Fruit fly (Drosophila melanogaster) whole organism, adult: ENCODE measurements around the gene CG8833.

Experiments used
- CG11617 ChIP-seq: fragments of 200-800 bp; sonication (Bioruptor generic); optimal IDR thresholded peaks from 2 replicates; lab custom pipeline; 2017; ENCODE audit warnings: mild to moderate bottlenecking, missing biosample characterization, missing genetic modification reagents, missing genetic modification characterization
- CG12768 ChIP-seq: fragments of 200-800 bp; sonication (Bioruptor generic); optimal IDR thresholded peaks from 2 replicates; lab custom pipeline; 2017; ENCODE audit warnings: missing biosample characterization, missing genetic modification characterization, mild to moderate bottlenecking, moderate library complexity, missing genetic modification reagents
- CG14711 ChIP-seq: fragments of 200-800 bp; sonication (Bioruptor generic); optimal IDR thresholded peaks from 2 replicates; lab custom pipeline; 2018; ENCODE audit warnings: missing biosample characterization, mild to moderate bottlenecking, missing genetic modification characterization, moderate library complexity
- CG1620 ChIP-seq: fragments of 200-800 bp; sonication (Bioruptor generic); optimal IDR thresholded peaks from 2 replicates; lab custom pipeline; 2016; ENCODE audit warnings: missing biosample characterization, missing genetic modification characterization
- CG33017 ChIP-seq: fragments of 200-800 bp; sonication (Bioruptor generic); optimal IDR thresholded peaks from 2 replicates; lab custom pipeline; 2018; ENCODE audit warnings: missing biosample characterization, mild to moderate bottlenecking, missing genetic modification characterization, moderate library complexity
- CG5204 ChIP-seq: fragments of 200-800 bp; sonication (Bioruptor generic); optimal IDR thresholded peaks from 2 replicates; lab custom pipeline; 2016; ENCODE audit warnings: missing biosample characterization, missing genetic modification characterization
- CG7045 ChIP-seq: fragments of 200-800 bp; sonication (Bioruptor generic); optimal IDR thresholded peaks from 2 replicates; lab custom pipeline; 2017; ENCODE audit warnings: missing biosample characterization, mild to moderate bottlenecking, missing genetic modification characterization
- CG7101 ChIP-seq: fragments of 200-800 bp; sonication (Bioruptor generic); optimal IDR thresholded peaks from 2 replicates; lab custom pipeline; 2018; ENCODE audit warnings: missing biosample characterization, mild to moderate bottlenecking, missing genetic modification characterization, moderate library complexity
- Clk ChIP-seq: fragments of 200-800 bp; sonication (Bioruptor generic); optimal IDR thresholded peaks from 2 replicates; lab custom pipeline; 2017; ENCODE audit warnings: missing biosample characterization, missing genetic modification characterization
- Crg-1 ChIP-seq: fragments of 200-800 bp; sonication (Bioruptor generic); optimal IDR thresholded peaks from 2 replicates; lab custom pipeline; 2016; ENCODE audit warnings: missing biosample characterization, missing genetic modification characterization
- Hr96 ChIP-seq: fragments of 200-800 bp; sonication (Bioruptor generic); optimal IDR thresholded peaks from 2 replicates; lab custom pipeline; 2016; ENCODE audit warnings: missing biosample characterization, missing genetic modification characterization
- Mnt ChIP-seq: fragments of 200-800 bp; sonication (Bioruptor generic); optimal IDR thresholded peaks from 2 replicates; lab custom pipeline; 2016; ENCODE audit warnings: missing biosample characterization, mild to moderate bottlenecking, missing genetic modification characterization
- bab1 ChIP-seq: fragments of 200-800 bp; sonication (Bioruptor generic); optimal IDR thresholded peaks from 3 replicates; lab custom pipeline; 2019; ENCODE audit warnings: missing biosample characterization, mild to moderate bottlenecking, missing genetic modification characterization, moderate library complexity
- cic ChIP-seq: fragments of 200-800 bp; sonication (Bioruptor generic); optimal IDR thresholded peaks from 2 replicates; lab custom pipeline; 2017; ENCODE audit warnings: missing biosample characterization, mild to moderate bottlenecking, missing genetic modification characterization, moderate library complexity
- cnc ChIP-seq, 2 experiments: fragments of >200 bp; optimal IDR thresholded peaks; 2 replicates each; lab custom pipeline; 2017
- kay ChIP-seq: fragments of 200-800 bp; sonication (Bioruptor generic); peaks from one replicate; lab custom pipeline; 2016; ENCODE audit warnings: missing biosample characterization, missing genetic modification characterization, borderline replicate concordance
- ovo ChIP-seq: fragments of 200-800 bp; sonication (Bioruptor generic); optimal IDR thresholded peaks from 2 replicates; lab custom pipeline; 2016; ENCODE audit warnings: missing biosample characterization, missing genetic modification characterization
- pad ChIP-seq: fragments of 200-800 bp; sonication (Bioruptor generic); optimal IDR thresholded peaks from 3 replicates; lab custom pipeline; 2017; ENCODE audit warnings: missing biosample characterization, missing genetic modification characterization, mild to moderate bottlenecking, moderate library complexity, missing genetic modification reagents
- tj ChIP-seq: fragments of 200-800 bp; sonication (Bioruptor generic); optimal IDR thresholded peaks from 3 replicates; lab custom pipeline; 2017; ENCODE audit warnings: missing biosample characterization, mild to moderate bottlenecking, missing genetic modification characterization, moderate library complexity
- toe ChIP-seq: fragments of 200-800 bp; sonication (Bioruptor generic); optimal IDR thresholded peaks from 2 replicates; lab custom pipeline; 2016; ENCODE audit warnings: missing biosample characterization, missing genetic modification characterization

The CG8833 gene

DNA sequence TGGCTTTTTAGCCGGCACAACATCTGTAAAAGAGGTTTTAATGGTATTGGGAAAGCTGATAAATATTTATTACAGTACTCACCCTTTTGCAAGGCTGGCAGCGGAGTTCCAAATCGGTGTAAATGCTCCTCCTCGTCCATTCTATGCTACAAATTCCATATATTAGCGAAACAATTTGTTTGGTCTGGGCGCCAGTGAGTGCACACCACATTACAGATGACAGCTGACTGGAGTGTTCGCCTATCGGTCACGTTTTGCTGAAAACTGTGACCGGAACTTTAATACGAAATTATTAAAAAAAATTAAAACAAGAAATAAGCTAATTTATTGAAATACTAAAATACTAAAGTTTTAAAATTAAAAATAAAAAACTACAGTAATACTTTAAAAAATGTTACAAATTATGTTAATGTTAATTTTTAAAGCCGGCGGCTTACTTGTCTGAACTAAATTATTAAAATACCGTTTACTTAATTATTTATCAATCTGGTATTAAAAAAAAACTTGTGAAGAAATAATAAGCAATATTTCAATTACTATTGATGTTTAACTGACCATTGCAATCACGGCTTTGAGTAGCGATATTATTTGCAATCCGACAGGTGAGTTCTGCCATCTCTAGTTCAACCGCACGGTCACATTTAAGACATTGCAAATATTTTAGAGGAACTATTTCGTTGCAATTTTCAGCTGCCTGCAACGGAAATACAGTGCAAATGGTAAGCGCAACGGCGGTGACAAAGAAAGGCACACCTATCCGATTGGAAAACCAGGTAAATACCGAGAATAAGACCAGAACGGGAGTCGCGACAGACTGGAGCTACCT is at the start of gene CG8833, which contains the start of gene DCTN1-p150:
CG8833 (minus strand) TSS at position 232 of the 826 bp plus-strand sequence.
DCTN1-p150 (plus strand) TSS at position 619 of the 826 bp plus-strand sequence.
- TF ChIP-seq Hr96 (GFP tag; lab: Kevin White, UChicago) (peak; percentile 19), toe (GFP tag; lab: Kevin White, UChicago) (peak; percentile 54), cnc (optimal IDR thresholded peaks at IDR 0.05; lab: Kevin White, UChicago) (no peak), CG11617 (GFP tag; lab: Kevin White, UChicago) (peak; percentile 7), kay (GFP tag; lab: Kevin White, UChicago) (peak; percentile 75), CG7101 (peak; percentile 25), CG14711 (tag; lab: Kevin White, UChicago) (peak; percentile 20), CG33017 (tag; lab: Kevin White, UChicago) (no peak), tj (GFP tag; lab: Kevin White, UChicago) (peak; percentile 25), pad (peak; percentile 6), CG1620 (peak; percentile 46), CG7045 (peak; percentile 22), CG12768 (no peak)

- TF ChIP-seq CG11617 (GFP tag; lab: Kevin White, UChicago) (no peak), CG7101 (no peak), CG12768 (no peak), kay (GFP tag; lab: Kevin White, UChicago) (no peak), CG7045 (no peak), Clk (no peak), CG5204 (GFP tag; lab: Kevin White, UChicago) (no peak), CG14711 (tag; lab: Kevin White, UChicago) (no peak), toe (GFP tag; lab: Kevin White, UChicago) (no peak)
These were observed 44.7 kb upstream of the CG8833 start, which contains the start of the genes CG13738 and Hsc70-1 for dm6 chr3L:13973377-13974111. CG13738 (minus strand) TSS chr3L:13973477. Hsc70-1 (plus strand) TSS chr3L:13974061.

dm6 chr3L:13965502-13965843 is 36.7 kb upstream of the CG8833 start:
- TF ChIP-seq pad = no peak
- no peak for TF ChIP-seq CG14711 (tag; lab: Kevin White, UChicago)
- TF ChIP-seq CG12768 = no peak
- no peak for TF ChIP-seq Clk
- TF ChIP-seq bab1 (GFP tag; lab: Kevin White, UChicago) = no peak
- TF ChIP-seq CG5204 (GFP tag; lab: Kevin White, UChicago) = no peak
- no peak for TF ChIP-seq kay (GFP tag; lab: Kevin White, UChicago)
- TF ChIP-seq CG33017 (tag; lab: Kevin White, UChicago) = no peak
- TF ChIP-seq CG7101 = no peak

DNA sequence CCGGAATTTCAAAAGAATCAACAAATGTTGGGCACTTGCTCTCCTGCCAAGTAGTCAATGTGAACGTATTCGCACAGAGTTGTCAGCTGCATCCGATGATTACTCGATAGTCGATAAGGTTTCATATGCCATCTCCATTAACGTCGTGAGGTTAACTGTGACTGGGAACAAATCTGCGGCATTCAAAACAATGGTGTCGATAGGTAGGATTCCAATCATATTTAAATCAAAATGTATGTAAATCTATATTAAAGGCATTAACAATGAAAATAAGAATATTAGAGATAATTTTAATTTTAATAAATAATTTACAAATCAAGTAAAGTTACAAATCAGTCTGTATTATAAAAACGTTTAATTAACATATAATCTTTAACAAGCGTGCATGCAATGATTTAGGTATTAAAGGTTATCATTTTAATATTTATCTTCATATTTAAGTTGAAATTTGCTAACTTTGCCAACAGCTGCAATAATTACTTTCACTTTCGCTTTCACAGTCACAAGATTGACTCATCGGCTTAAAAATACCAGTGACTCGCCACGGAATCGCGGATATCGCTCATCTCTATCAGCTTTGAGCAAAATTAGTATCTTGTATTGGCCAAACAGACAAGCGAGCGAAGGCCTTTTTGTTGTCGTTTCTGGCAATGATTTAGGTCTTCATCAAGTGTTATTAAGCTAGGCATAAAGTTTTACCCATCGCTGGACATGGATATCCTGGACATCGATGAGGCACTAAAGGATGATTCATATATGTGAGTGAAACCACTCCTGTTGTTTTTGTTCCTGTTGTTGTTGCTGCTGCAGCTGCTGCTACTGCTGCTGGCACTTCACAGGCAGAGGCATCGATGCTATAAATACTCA is 36.1 kb upstream of the CG8833 start, which contains the start of the genes Meics, Nxf3 and ssp2:
Meics (minus strand) TSS at position 68 of the 867 bp plus-strand sequence.
Nxf3 (plus strand) TSS at position 569 of the 867 bp plus-strand sequence.
ssp2 (plus strand) TSS at position 569 of the 867 bp plus-strand sequence.
- TF ChIP-seq CG12768 = no peak
- peak; percentile 54 for TF ChIP-seq toe (GFP tag; lab: Kevin White, UChicago)
- TF ChIP-seq cic (GFP tag; lab: Kevin White, UChicago) = no peak
- TF ChIP-seq CG7101 = no peak
- TF ChIP-seq tj (GFP tag; lab: Kevin White, UChicago) = peak; percentile 24
- peak; percentile 28 for TF ChIP-seq CG1620
- peak; percentile 49 for TF ChIP-seq Crg-1 (GFP tag; lab: Kevin White, UChicago)
- TF ChIP-seq CG7045 = peak; percentile 64
- peak; percentile 27 for TF ChIP-seq pad
- no peak for TF ChIP-seq cnc (optimal IDR thresholded peaks at IDR 0.05; lab: Kevin White, UChicago)
- TF ChIP-seq Hr96 (GFP tag; lab: Kevin White, UChicago) = peak; percentile 52
- peak; percentile 98 for TF ChIP-seq kay (GFP tag; lab: Kevin White, UChicago)
- TF ChIP-seq ovo = no peak
- TF ChIP-seq CG33017 (tag; lab: Kevin White, UChicago) = peak; percentile 16
- TF ChIP-seq Clk = no peak
- no peak for TF ChIP-seq Mnt
- TF ChIP-seq CG14711 (tag; lab: Kevin White, UChicago) = peak; percentile 90
- TF ChIP-seq CG11617 (GFP tag; lab: Kevin White, UChicago) = peak; percentile 33
- no peak for TF ChIP-seq bab1 (GFP tag; lab: Kevin White, UChicago)
- peak; percentile 29 for TF ChIP-seq CG5204 (GFP tag; lab: Kevin White, UChicago)

- TF ChIP-seq bab1 (GFP tag; lab: Kevin White, UChicago) (no peak), CG12768 (no peak), tj (GFP tag; lab: Kevin White, UChicago) (peak; percentile 93), pad (no peak), kay (GFP tag; lab: Kevin White, UChicago) (no peak), Hr96 (GFP tag; lab: Kevin White, UChicago) (no peak)
These were observed 29.0 kb upstream of the CG8833 start for dm6 chr3L:13957789-13958188.
